Fruit fly (Drosophila melanogaster) Kc167 (cell line): ENCODE measurements around the gene CG11786.

Source experiments
- Sin3A ChIP-seq: fragments of >200 bp; optimal IDR thresholded peaks from 2 replicates; lab custom pipeline; 2018; ENCODE audit warnings: missing external identifiers
- h ChIP-seq: fragments of >200 bp; optimal IDR thresholded peaks from 3 replicates; lab custom pipeline; 2018; ENCODE audit warnings: missing external identifiers
- insv ChIP-seq: fragments of >200 bp; optimal IDR thresholded peaks from 3 replicates; lab custom pipeline; 2018; ENCODE audit warnings: missing external identifiers
- psq ChIP-seq: fragments of >200 bp; optimal IDR thresholded peaks from 2 replicates; lab custom pipeline; 2017; ENCODE audit warnings: missing external identifiers

- no peak for TF ChIP-seq h (lab: Kevin White, UChicago)
- TF ChIP-seq insv: no peak
- TF ChIP-seq Sin3A (lab: Kevin White, UChicago): no peak
- no peak for TF ChIP-seq psq (lab: Kevin White, UChicago)
These were observed 23.4 kb downstream of the CG11786 start, which contains the start of the genes Stt3B and CG11839 for dm6 chr3R:25069569-25069968.
